Worm (Caenorhabditis elegans): ENCODE data around the gene nlp-5.

DNA sequence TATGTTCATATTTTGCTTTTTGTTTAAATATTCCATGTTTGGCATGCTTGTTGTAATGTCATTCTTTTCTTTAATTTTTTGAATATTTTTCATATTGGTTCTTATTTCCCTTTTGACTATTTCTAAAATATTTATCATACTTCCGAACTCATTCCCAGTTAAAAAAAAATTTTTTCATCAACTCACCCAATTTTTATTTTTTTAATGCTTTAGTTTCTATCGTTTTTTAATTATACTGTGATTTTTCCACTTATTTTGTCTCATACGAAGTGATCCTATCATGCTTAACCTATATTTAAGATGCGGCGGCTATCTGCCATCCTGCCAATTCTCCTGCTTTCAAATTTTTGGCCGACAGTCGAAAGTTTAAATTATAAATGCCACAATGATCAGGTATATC is 39.8 kb upstream of the nlp-5 start, which contains the start of gene qua-1:
- TF ChIP-seq klf-2 (GFP tag; conservative IDR thresholded peaks at IDR 0.05) (no peak), flt-1 (GFP tag; IDR thresholded peaks at IDR 0.05) (no peak), T22C8.4 (GFP tag; IDR thresholded peaks at IDR 0.05) (no peak), med-1 (GFP tag; optimal IDR thresholded peaks at IDR 0.05; ENCODE audit: insufficient read depth) (no peak), tab-1 (GFP tag; IDR thresholded peaks at IDR 0.05) (no peak), ztf-29 (GFP tag; IDR thresholded peaks at IDR 0.05) (no peak), cog-1 (tag; optimal IDR thresholded peaks at IDR 0.05) (no peak)
